Worm (Caenorhabditis elegans): ENCODE results near the gene txt-18.

- TF ChIP-seq dao-5 (tag; optimal IDR thresholded peaks at IDR 0.05): no peak
- no peak for TF ChIP-seq W03F9.2 (tag; optimal IDR thresholded peaks at IDR 0.05)
Measured at ce11 chrII:6387937-6388336, 44.1 kb downstream of the txt-18 start, which contains the start of gene F58F12.2.

All from whole organism, L4/young adult.